Fruit fly (Drosophila melanogaster): Measurements from ENCODE around the gene CG9192.
A peak's percentile ranks its signal among the peaks of the same experiment; 100 is the strongest.

The CG9192 gene

dm6 chr3L:1247627-1248295 lies 9.6 kb upstream of the CG9192 start, which contains the start of the genes Psf1 and Sac1 (continued):
- peak; percentile 58 for TF ChIP-seq sisA (GFP tag; IDR thresholded peaks at IDR 0.05)
- TF ChIP-seq ro (GFP tag; IDR thresholded peaks at IDR 0.05) = no peak
- no peak for TF ChIP-seq schlank (tag; optimal IDR thresholded peaks at IDR 0.05)
- peak; percentile 13; the same call in 1 of the 2 replicates for TF ChIP-seq CG14441 (GFP tag; IDR thresholded peaks at IDR 0.05)
- peak; percentile 4 for TF ChIP-seq CG13296 (GFP tag; optimal IDR thresholded peaks at IDR 0.05)
- TF ChIP-seq HLH4C (GFP tag; IDR thresholded peaks at IDR 0.05; ENCODE audit: partially characterized antibody) = peak; percentile 72
- peak; percentile 57 for TF ChIP-seq CG9817 (tag; optimal IDR thresholded peaks at IDR 0.05)
- TF ChIP-seq CG14965 (GFP tag; optimal IDR thresholded peaks at IDR 0.05; ENCODE audit: borderline replicate concordance) = no peak
- no peak for TF ChIP-seq ERR (GFP tag; optimal IDR thresholded peaks at IDR 0.05)
- TF ChIP-seq Sin3A (optimal IDR thresholded peaks at IDR 0.05) = peak; percentile 99
- peak; percentile 71 for TF ChIP-seq CoRest (tag; optimal IDR thresholded peaks at IDR 0.05)
- no peak for TF ChIP-seq CTCF (GFP tag; optimal IDR thresholded peaks at IDR 0.05)
- TF ChIP-seq Ets65A (GFP tag) = peak; percentile 96
- TF ChIP-seq jumu (GFP tag; optimal IDR thresholded peaks at IDR 0.05) = peak; percentile 57
- 0 out of 3 replicates have a peak, but pooled peaks have one; percentile 26 for TF ChIP-seq tgo (GFP tag; IDR thresholded peaks at IDR 0.05)
- TF ChIP-seq CG10959 (GFP tag; IDR thresholded peaks at IDR 0.05) = peak; percentile 84
- peak; percentile 46 for TF ChIP-seq CG15696 (tag; optimal IDR thresholded peaks at IDR 0.05)
- TF ChIP-seq Xbp1 (GFP tag; optimal IDR thresholded peaks at IDR 0.05) = peak; percentile 70
- TF ChIP-seq amos (GFP tag; IDR thresholded peaks at IDR 0.05; ENCODE audit: partially characterized antibody) = peak; percentile 83
- TF ChIP-seq Hsf (GFP tag; optimal IDR thresholded peaks at IDR 0.05) = peak; percentile 57
- TF ChIP-seq Opbp (GFP tag; IDR thresholded peaks at IDR 0.05; ENCODE audit: partially characterized antibody) = peak; percentile 73
- TF ChIP-seq CG34422 (GFP tag; IDR thresholded peaks at IDR 0.05) = peak; percentile 58; the same call in 1 of the 3 replicates
- peak; percentile 76 for TF ChIP-seq lilli (GFP tag; optimal IDR thresholded peaks at IDR 0.05)
- peak; percentile 53 for TF ChIP-seq NfI (GFP tag; optimal IDR thresholded peaks at IDR 0.05)
- TF ChIP-seq Fer3 (tag; optimal IDR thresholded peaks at IDR 0.05) = no peak
- peak; percentile 64 for TF ChIP-seq CG12391 (tag; optimal IDR thresholded peaks at IDR 0.05)
- peak; percentile 90 for TF ChIP-seq MESR4 (GFP tag; optimal IDR thresholded peaks at IDR 0.05)
- peak; percentile 73 for TF ChIP-seq CG13624 (GFP tag; optimal IDR thresholded peaks at IDR 0.05)
- TF ChIP-seq dati (GFP tag; IDR thresholded peaks at IDR 0.05) = no peak
- no peak for TF ChIP-seq CG4730 (GFP tag; IDR thresholded peaks at IDR 0.05)
- TF ChIP-seq zen2 (GFP tag; IDR thresholded peaks at IDR 0.05; ENCODE audit: partially characterized antibody) = peak; percentile 53; the same call in 1 of the 3 replicates
- peak; percentile 59 for TF ChIP-seq CG32532 (GFP tag; IDR thresholded peaks at IDR 0.05)
- no peak for TF ChIP-seq CG17612 (GFP tag; IDR thresholded peaks at IDR 0.05)
- peak; percentile 41 for TF ChIP-seq CG3065 (GFP tag; optimal IDR thresholded peaks at IDR 0.05)
- peak; percentile 4 for TF ChIP-seq CG8388 (GFP tag; optimal IDR thresholded peaks at IDR 0.05)
- peak; percentile 58 for TF ChIP-seq grau (tag; optimal IDR thresholded peaks at IDR 0.05)
- TF ChIP-seq NK7.1 (GFP tag; optimal IDR thresholded peaks at IDR 0.05) = no peak
- TF ChIP-seq YL-1 (GFP tag; optimal IDR thresholded peaks at IDR 0.05) = peak; percentile 69
- peak; percentile 7 for TF ChIP-seq eyg (GFP tag; optimal IDR thresholded peaks at IDR 0.05)
- TF ChIP-seq nerfin-1 (tag; optimal IDR thresholded peaks at IDR 0.05) = peak; percentile 50
- peak; percentile 65 for TF ChIP-seq HLH54F (GFP tag; optimal IDR thresholded peaks at IDR 0.05)
- peak; percentile 76 for TF ChIP-seq CG6791 (GFP tag; IDR thresholded peaks at IDR 0.05; ENCODE audit: partially characterized antibody)
- no peak for TF ChIP-seq Rx (GFP tag; IDR thresholded peaks at IDR 0.05)
- no peak for TF ChIP-seq croc (GFP tag; conservative IDR thresholded peaks at IDR 0.05)
- peak; percentile 48 for TF ChIP-seq CG18262 (tag; optimal IDR thresholded peaks at IDR 0.05)
- peak; percentile 38 for TF ChIP-seq CG8089 (GFP tag; optimal IDR thresholded peaks at IDR 0.05)
- TF ChIP-seq CG2678 (tag; optimal IDR thresholded peaks at IDR 0.05) = peak; percentile 48
- TF ChIP-seq Scr (GFP tag; IDR thresholded peaks at IDR 0.05; ENCODE audit: partially characterized antibody) = peak; percentile 95
- no peak for TF ChIP-seq pan (optimal IDR thresholded peaks at IDR 0.05)
- TF ChIP-seq pan (GFP tag; optimal IDR thresholded peaks at IDR 0.05 in 1 of 2, IDR thresholded peaks at IDR 0.05 in 1 of 2) = peak in 1 of 2 experiments; percentile 13

All from whole organism, embryonic.